Fruit fly (Drosophila melanogaster) whole organism, prepupa: ENCODE measurements around the gene Vha36-3.

Source experiments
- Blimp-1 ChIP-seq: fragments of 200-800 bp; sonication (Bioruptor generic); optimal IDR thresholded peaks from 3 replicates; lab custom pipeline; 2017; ENCODE audit warnings: missing biosample characterization, missing genetic modification characterization, mild to moderate bottlenecking, moderate library complexity, missing genetic modification reagents
- CG10631 ChIP-seq: fragments of 200-800 bp; sonication (Bioruptor generic); optimal IDR thresholded peaks from 2 replicates; lab custom pipeline; 2016; ENCODE audit warnings: missing biosample characterization, missing genetic modification characterization
- CG11294 ChIP-seq: fragments of 200-800 bp; sonication (Bioruptor generic); IDR thresholded peaks from 2 replicates; pipeline ENCODE4 v1.3.6; 2022; ENCODE audit warnings: missing biosample characterization, missing genetic modification characterization
- CG11762 ChIP-seq: fragments of 200-800 bp; sonication (Bioruptor generic); optimal IDR thresholded peaks from 3 replicates; lab custom pipeline; 2016; ENCODE audit warnings: missing biosample characterization, missing genetic modification characterization; ENCODE audit not compliant: insufficient read depth
- CG11902 ChIP-seq: fragments of 200-800 bp; sonication (Bioruptor generic); optimal IDR thresholded peaks from 3 replicates; lab custom pipeline; 2016; ENCODE audit warnings: missing biosample characterization, missing genetic modification characterization
- CG15336 ChIP-seq: fragments of 200-800 bp; sonication (Bioruptor generic); IDR thresholded peaks from 2 replicates; pipeline ENCODE4 v1.3.6; 2022; ENCODE audit warnings: missing biosample characterization, missing genetic modification characterization
- CG1621 ChIP-seq: fragments of 200-800 bp; sonication (Bioruptor generic); optimal IDR thresholded peaks from 3 replicates; lab custom pipeline; 2018; ENCODE audit warnings: missing biosample characterization, mild to moderate bottlenecking, missing genetic modification characterization
- CG16779 ChIP-seq: fragments of 200-800 bp; sonication (Bioruptor generic); optimal IDR thresholded peaks from 3 replicates; lab custom pipeline; 2017; ENCODE audit warnings: missing biosample characterization, mild to moderate bottlenecking, missing genetic modification characterization
- CG3032 ChIP-seq: fragments of 200-800 bp; optimal IDR thresholded peaks from 2 replicates; lab custom pipeline; 2019; ENCODE audit warnings: missing biosample characterization, mild to moderate bottlenecking, missing genetic modification characterization, moderate library complexity
- CG31627 ChIP-seq: fragments of 200-800 bp; sonication (Bioruptor generic); optimal IDR thresholded peaks from 3 replicates; lab custom pipeline; 2016; ENCODE audit warnings: missing biosample characterization, missing genetic modification characterization
- CG32006 ChIP-seq: fragments of 200-800 bp; sonication (Bioruptor generic); optimal IDR thresholded peaks from 3 replicates; lab custom pipeline; 2017; ENCODE audit warnings: missing biosample characterization, mild to moderate bottlenecking, missing genetic modification characterization
- CG3919 ChIP-seq: fragments of 200-800 bp; sonication (Bioruptor generic); optimal IDR thresholded peaks from 3 replicates; lab custom pipeline; 2016; ENCODE audit warnings: missing biosample characterization, missing genetic modification characterization
- CG6163 ChIP-seq: fragments of 200-800 bp; sonication (Bioruptor generic); IDR thresholded peaks from 3 replicates; pipeline ENCODE4 v1.3.6; 2022; ENCODE audit warnings: missing biosample characterization, missing genetic modification characterization
- CG6276 ChIP-seq: fragments of 200-800 bp; sonication (Bioruptor generic); optimal IDR thresholded peaks from 2 replicates; lab custom pipeline; 2017; ENCODE audit warnings: missing biosample characterization, mild to moderate bottlenecking, missing genetic modification characterization
- CG6792 ChIP-seq: fragments of 200-800 bp; sonication (Bioruptor generic); optimal IDR thresholded peaks from 3 replicates; lab custom pipeline; 2016; ENCODE audit warnings: missing biosample characterization, missing genetic modification characterization
- CG6854 ChIP-seq: fragments of 200-800 bp; sonication (Bioruptor generic); optimal IDR thresholded peaks from 2 replicates; lab custom pipeline; 2017; ENCODE audit warnings: missing biosample characterization, mild to moderate bottlenecking, missing genetic modification characterization
- CG7368 ChIP-seq: fragments of 200-800 bp; sonication (Bioruptor generic); optimal IDR thresholded peaks from 3 replicates; lab custom pipeline; 2016; ENCODE audit warnings: missing biosample characterization, missing genetic modification characterization
- CG8319 ChIP-seq: fragments of 200-800 bp; sonication (Bioruptor generic); optimal IDR thresholded peaks from 3 replicates; lab custom pipeline; 2016; ENCODE audit warnings: missing biosample characterization, missing genetic modification characterization
- CG8632 ChIP-seq: fragments of 200-800 bp; sonication (Bioruptor generic); optimal IDR thresholded peaks from 3 replicates; lab custom pipeline; 2016; ENCODE audit warnings: missing biosample characterization, missing genetic modification characterization
- CG9139 ChIP-seq: fragments of 200-800 bp; sonication (Bioruptor generic); optimal IDR thresholded peaks from 3 replicates; lab custom pipeline; 2017; ENCODE audit warnings: missing biosample characterization, mild to moderate bottlenecking, missing genetic modification characterization
- Eip75B ChIP-seq: fragments of 200-800 bp; sonication (Bioruptor generic); optimal IDR thresholded peaks from 3 replicates; lab custom pipeline; 2016; ENCODE audit warnings: missing biosample characterization, missing genetic modification characterization
- Eip78C ChIP-seq: fragments of 200-800 bp; sonication (Bioruptor generic); peaks from one replicate; lab custom pipeline; 2016; ENCODE audit warnings: missing biosample characterization, missing genetic modification characterization
- Eip93F ChIP-seq: fragments of 200-800 bp; sonication (Bioruptor generic); optimal IDR thresholded peaks from 2 replicates; lab custom pipeline; 2016; ENCODE audit warnings: missing biosample characterization, mild to moderate bottlenecking, missing genetic modification characterization
- Ets21C ChIP-seq: fragments of 200-800 bp; sonication (Bioruptor generic); optimal IDR thresholded peaks from 3 replicates; lab custom pipeline; 2016; ENCODE audit warnings: missing biosample characterization, missing genetic modification characterization
- Gug ChIP-seq: fragments of 200-800 bp; sonication (Bioruptor generic); IDR thresholded peaks from 2 replicates; pipeline ENCODE4 v1.3.6; 2022; ENCODE audit warnings: missing biosample characterization, missing genetic modification characterization
- Hr38 ChIP-seq: sonication (Bioruptor generic); optimal IDR thresholded peaks from 2 replicates; lab custom pipeline; 2016; ENCODE audit warnings: missing biosample characterization, missing genetic modification characterization
- Hr39 ChIP-seq: fragments of 200-800 bp; sonication (Bioruptor generic); optimal IDR thresholded peaks from 2 replicates; lab custom pipeline; 2016; ENCODE audit warnings: missing biosample characterization, missing genetic modification characterization
- Hr4 ChIP-seq: fragments of 200-800 bp; sonication (Bioruptor generic); optimal IDR thresholded peaks from 3 replicates; lab custom pipeline; 2016; ENCODE audit warnings: missing biosample characterization, missing genetic modification characterization
- Lpt ChIP-seq: fragments of 200-800 bp; sonication (Bioruptor generic); optimal IDR thresholded peaks from 3 replicates; lab custom pipeline; 2016; ENCODE audit warnings: missing biosample characterization, missing genetic modification characterization
- Met ChIP-seq: fragments of 200-800 bp; sonication (Bioruptor generic); optimal IDR thresholded peaks from 3 replicates; lab custom pipeline; 2016; ENCODE audit warnings: missing biosample characterization, missing genetic modification characterization
- Sox14 ChIP-seq: fragments of 200-800 bp; sonication (Bioruptor generic); optimal IDR thresholded peaks from 3 replicates; lab custom pipeline; 2016; ENCODE audit warnings: missing biosample characterization, missing genetic modification characterization
- Sox15 ChIP-seq: fragments of 200-800 bp; sonication (Bioruptor generic); optimal IDR thresholded peaks from 3 replicates; lab custom pipeline; 2016; ENCODE audit warnings: missing biosample characterization, missing genetic modification characterization
- acj6 ChIP-seq: fragments of 200-800 bp; sonication (Bioruptor generic); optimal IDR thresholded peaks from 3 replicates; lab custom pipeline; 2016; ENCODE audit warnings: missing biosample characterization, missing genetic modification characterization
- cyc ChIP-seq: fragments of 200-800 bp; sonication (Bioruptor generic); optimal IDR thresholded peaks from 3 replicates; lab custom pipeline; 2016; ENCODE audit warnings: missing biosample characterization, missing genetic modification characterization
- dac ChIP-seq: fragments of 200-800 bp; sonication (Bioruptor generic); optimal IDR thresholded peaks from 2 replicates; lab custom pipeline; 2017; ENCODE audit warnings: missing biosample characterization, mild to moderate bottlenecking, missing genetic modification characterization
- eg ChIP-seq: fragments of 200-800 bp; sonication (Bioruptor generic); IDR thresholded peaks from 3 replicates; pipeline ENCODE4 v1.3.6; 2022; ENCODE audit warnings: missing biosample characterization, missing genetic modification characterization
- esn ChIP-seq: fragments of 200-800 bp; sonication (Bioruptor generic); optimal IDR thresholded peaks from 2 replicates; lab custom pipeline; 2016; ENCODE audit warnings: missing biosample characterization, mild to moderate bottlenecking, missing genetic modification characterization, moderate library complexity
- fd59A ChIP-seq: fragments of 200-800 bp; sonication (Bioruptor generic); optimal IDR thresholded peaks from 2 replicates; lab custom pipeline; 2017; ENCODE audit warnings: missing biosample characterization, mild to moderate bottlenecking, missing genetic modification characterization, missing genetic modification reagents
- fd85E ChIP-seq: fragments of 200-800 bp; sonication (Bioruptor generic); optimal IDR thresholded peaks from 3 replicates; lab custom pipeline; 2016; ENCODE audit warnings: missing biosample characterization, missing genetic modification characterization
- fkh ChIP-seq: fragments of 200-800 bp; sonication (Bioruptor generic); optimal IDR thresholded peaks from 3 replicates; lab custom pipeline; 2017; ENCODE audit warnings: missing biosample characterization, mild to moderate bottlenecking, missing genetic modification characterization, moderate library complexity
- lz ChIP-seq: fragments of 200-800 bp; sonication (Bioruptor generic); optimal IDR thresholded peaks from 3 replicates; lab custom pipeline; 2016; ENCODE audit warnings: missing biosample characterization, missing genetic modification characterization
- pdm3 ChIP-seq: fragments of 200-800 bp; sonication (Bioruptor generic); optimal IDR thresholded peaks from 3 replicates; lab custom pipeline; 2016; ENCODE audit warnings: missing biosample characterization, missing genetic modification characterization
- spab ChIP-seq: fragments of 200-800 bp; sonication (Bioruptor generic); optimal IDR thresholded peaks from 2 replicates; lab custom pipeline; 2017; ENCODE audit warnings: missing biosample characterization, mild to moderate bottlenecking, missing genetic modification characterization, missing genetic modification reagents
- ss ChIP-seq, 2 experiments: fragments of 200-800 bp; sonication (Bioruptor generic); optimal IDR thresholded peaks; 2 replicates in 1 of 2; 3 replicates in 1 of 2; lab custom pipeline; 2017 to 2018; ENCODE audit warnings: mild to moderate bottlenecking in 2 of 2, missing biosample characterization in 2 of 2, missing genetic modification characterization in 2 of 2, moderate library complexity in 1 of 2
- svp ChIP-seq: fragments of 200-800 bp; sonication (Bioruptor generic); peaks from one replicate; lab custom pipeline; 2016; ENCODE audit warnings: missing biosample characterization, missing genetic modification characterization
- topi ChIP-seq: fragments of 200-800 bp; sonication (Bioruptor generic); optimal IDR thresholded peaks from 3 replicates; lab custom pipeline; 2016; ENCODE audit warnings: missing biosample characterization, missing genetic modification characterization
- vri ChIP-seq: fragments of 200-800 bp; sonication (Bioruptor generic); optimal IDR thresholded peaks from 3 replicates; lab custom pipeline; 2016; ENCODE audit warnings: missing biosample characterization, mild to moderate bottlenecking, missing genetic modification characterization

Vha36-3 gene

dm6 chrX:2608470-2609157 is 28.3 kb upstream of the Vha36-3 start, which contains the start of gene Smyd3 (continued):
- TF ChIP-seq Sox14: peak; percentile 91
- TF ChIP-seq CG32006 (GFP tag; lab: Kevin White, UChicago): peak; percentile 77
- TF ChIP-seq CG6792: peak; percentile 75
- no peak for TF ChIP-seq fkh (GFP tag; lab: Kevin White, UChicago)
- no peak for TF ChIP-seq Met (GFP tag; lab: Kevin White, UChicago)
- peak; percentile 70 for TF ChIP-seq CG11762 (GFP tag; lab: Kevin White, UChicago)
- no peak for TF ChIP-seq spab
- peak; percentile 87 for TF ChIP-seq topi (GFP tag; lab: Kevin White, UChicago)
- no peak for TF ChIP-seq Eip93F (GFP tag; lab: Kevin White, UChicago)
- TF ChIP-seq CG16779 (tag; lab: Kevin White, UChicago): no peak
- TF ChIP-seq CG8632 (GFP tag; lab: Kevin White, UChicago): no peak
- peak; percentile 72 for TF ChIP-seq Lpt
- TF ChIP-seq Sox15 (GFP tag; lab: Kevin White, UChicago): peak; percentile 72
- TF ChIP-seq fd59A (GFP tag; lab: Kevin White, UChicago): peak; percentile 26
- TF ChIP-seq CG8319 (GFP tag; lab: Kevin White, UChicago): no peak
- TF ChIP-seq CG10631 (GFP tag; lab: Kevin White, UChicago): peak; percentile 84
- no peak for TF ChIP-seq pdm3 (GFP tag; lab: Kevin White, UChicago)
- peak; percentile 2 for TF ChIP-seq CG6854 (GFP tag; lab: Kevin White, UChicago)
- TF ChIP-seq CG6276 (GFP tag; lab: Kevin White, UChicago): no peak
- peak; percentile 70 for TF ChIP-seq CG11902 (GFP tag; lab: Kevin White, UChicago)
- TF ChIP-seq fd85E (GFP tag; lab: Kevin White, UChicago): no peak
- TF ChIP-seq Eip78C (GFP tag; lab: Kevin White, UChicago): peak; percentile 96
- TF ChIP-seq CG1621 (tag; lab: Kevin White, UChicago): peak; percentile 57
- TF ChIP-seq dac: peak; percentile 27
- TF ChIP-seq CG9139 (GFP tag; lab: Kevin White, UChicago): no peak
- TF ChIP-seq ss (GFP tag; optimal IDR thresholded peaks at IDR 0.05; lab: Kevin White, UChicago): no peak
- TF ChIP-seq esn (GFP tag; lab: Kevin White, UChicago): peak; percentile 90
- TF ChIP-seq CG6163: peak; percentile 91
- peak; percentile 16 for TF ChIP-seq Hr38 (GFP tag; lab: Kevin White, UChicago)
- peak; percentile 79 for TF ChIP-seq Gug (GFP tag; lab: Robert Waterston, UW)
- peak; percentile 89 for TF ChIP-seq Hr39 (GFP tag; lab: Kevin White, UChicago)
- peak; percentile 81 for TF ChIP-seq Ets21C (GFP tag; lab: Kevin White, UChicago)
- TF ChIP-seq CG11294 (GFP tag; lab: Robert Waterston, UW): peak; percentile 68
- peak; percentile 80 for TF ChIP-seq CG7368 (GFP tag; lab: Kevin White, UChicago)
- no peak for TF ChIP-seq CG3919 (GFP tag; lab: Kevin White, UChicago)
- TF ChIP-seq cyc (GFP tag; lab: Kevin White, UChicago): peak; percentile 86
- peak; percentile 85 for TF ChIP-seq acj6
- no peak for TF ChIP-seq vri (GFP tag; lab: Kevin White, UChicago)

dm6 chrX:2603851-2604505 is 23.6 kb upstream of the Vha36-3 start, which contains the start of the genes Klp3A and Zw10:
TSS of gene Klp3A (minus strand) at chrX:2604052.
TSS of gene Zw10 (plus strand) at chrX:2604197.
- TF ChIP-seq spab (no peak), CG3032 (tag; lab: Kevin White, UChicago) (peak; percentile 12), CG8319 (GFP tag; lab: Kevin White, UChicago) (no peak), CG6163 (no peak), Sox15 (GFP tag; lab: Kevin White, UChicago) (no peak), CG10631 (GFP tag; lab: Kevin White, UChicago) (no peak), CG32006 (GFP tag; lab: Kevin White, UChicago) (no peak), Gug (GFP tag; lab: Robert Waterston, UW) (0 out of 2 replicates have a peak, but pooled peaks have one; percentile 24), CG15336 (no peak), CG6792 (no peak), Eip75B (GFP tag; lab: Kevin White, UChicago) (no peak), vri (GFP tag; lab: Kevin White, UChicago) (no peak), Hr4 (GFP tag; lab: Kevin White, UChicago) (no peak), CG31627 (GFP tag; lab: Kevin White, UChicago) (peak; percentile 38), lz (peak; percentile 45), Blimp-1 (GFP tag; lab: Kevin White, UChicago) (no peak), svp (GFP tag; lab: Kevin White, UChicago) (no peak), eg (GFP tag; lab: Robert Waterston, UW) (no peak), topi (GFP tag; lab: Kevin White, UChicago) (peak; percentile 40), fkh (GFP tag; lab: Kevin White, UChicago) (no peak), esn (GFP tag; lab: Kevin White, UChicago) (peak; percentile 41), cyc (GFP tag; lab: Kevin White, UChicago) (peak; percentile 26)
